Fruit fly (Drosophila melanogaster) whole organism, pupa: ENCODE measurements around the gene CG33170.
A peak's percentile ranks its signal among the peaks of the same experiment; 100 is the strongest.

Experiments used
- CG10348 ChIP-seq: fragments of 200-800 bp; sonication (Bioruptor generic); IDR thresholded peaks from 2 replicates; pipeline ENCODE4 v1.3.6; 2022; ENCODE audit warnings: missing biosample characterization, missing genetic modification characterization
- CG12605 ChIP-seq: fragments of 200-800 bp; sonication (Bioruptor generic); IDR thresholded peaks from 2 replicates; pipeline ENCODE4 v1.3.6; 2022; ENCODE audit warnings: missing biosample characterization, missing genetic modification characterization
- CG13204 ChIP-seq: fragments of 200-800 bp; sonication (Bioruptor generic); optimal IDR thresholded peaks from 2 replicates; lab custom pipeline; 2018; ENCODE audit warnings: missing biosample characterization, mild to moderate bottlenecking, missing genetic modification characterization, moderate library complexity
- CG14655 ChIP-seq: fragments of 200-800 bp; sonication (Bioruptor generic); optimal IDR thresholded peaks from 3 replicates; lab custom pipeline; 2017; ENCODE audit warnings: mild to moderate bottlenecking, missing biosample characterization, missing genetic modification reagents, missing genetic modification characterization
- CG15710 ChIP-seq: fragments of 200-800 bp; sonication (Bioruptor generic); optimal IDR thresholded peaks from 2 replicates; lab custom pipeline; 2018; ENCODE audit warnings: missing biosample characterization, mild to moderate bottlenecking, missing genetic modification characterization, moderate library complexity
- CG17806 ChIP-seq: fragments of 200-800 bp; sonication (Bioruptor generic); optimal IDR thresholded peaks from 2 replicates; lab custom pipeline; 2018; ENCODE audit warnings: missing biosample characterization, mild to moderate bottlenecking, missing genetic modification characterization, moderate library complexity
- CG32121 ChIP-seq: fragments of 200-800 bp; sonication (Bioruptor generic); IDR thresholded peaks from 2 replicates; pipeline ENCODE4 v1.3.6; 2022; ENCODE audit warnings: missing biosample characterization, missing genetic modification characterization
- CG34367 ChIP-seq: fragments of 200-800 bp; sonication (Bioruptor generic); optimal IDR thresholded peaks from 2 replicates; lab custom pipeline; 2018; ENCODE audit warnings: missing biosample characterization, mild to moderate bottlenecking, missing genetic modification characterization
- CG4496 ChIP-seq: fragments of 200-800 bp; sonication (Bioruptor generic); IDR thresholded peaks from 3 replicates; pipeline ENCODE4 v1.3.6; 2022; ENCODE audit warnings: missing biosample characterization, missing genetic modification characterization
- CG8159 ChIP-seq: fragments of 200-800 bp; sonication (Bioruptor generic); optimal IDR thresholded peaks from 3 replicates; lab custom pipeline; 2018; ENCODE audit warnings: missing biosample characterization, mild to moderate bottlenecking, missing genetic modification characterization, moderate library complexity
- CG8301 ChIP-seq: fragments of 200-800 bp; sonication (Bioruptor generic); optimal IDR thresholded peaks from 2 replicates; lab custom pipeline; 2018; ENCODE audit warnings: missing biosample characterization, mild to moderate bottlenecking, missing genetic modification characterization
- CG9948 ChIP-seq: fragments of 200-800 bp; sonication (Bioruptor generic); optimal IDR thresholded peaks from 2 replicates; lab custom pipeline; 2018; ENCODE audit warnings: missing biosample characterization, mild to moderate bottlenecking, missing genetic modification characterization, moderate library complexity
- D1 ChIP-seq: fragments of 200-800 bp; sonication (Bioruptor generic); optimal IDR thresholded peaks from 2 replicates; lab custom pipeline; 2018; ENCODE audit warnings: missing biosample characterization, mild to moderate bottlenecking, missing genetic modification characterization, moderate library complexity
- EcR ChIP-seq: fragments of 200-800 bp; sonication (Bioruptor generic); optimal IDR thresholded peaks from 3 replicates; lab custom pipeline; 2019; ENCODE audit warnings: missing biosample characterization, missing genetic modification characterization, mild to moderate bottlenecking, moderate library complexity, missing genetic modification reagents
- Ets98B ChIP-seq: fragments of 200-800 bp; sonication (Bioruptor generic); IDR thresholded peaks from 2 replicates; pipeline ENCODE4 v1.3.6; 2022; ENCODE audit warnings: missing biosample characterization, missing genetic modification characterization
- Pif1A ChIP-seq: fragments of 200-800 bp; sonication (Bioruptor generic); optimal IDR thresholded peaks from 3 replicates; lab custom pipeline; 2016; ENCODE audit warnings: missing biosample characterization, missing genetic modification characterization
- Pif1B ChIP-seq: fragments of 200-800 bp; sonication (Bioruptor generic); optimal IDR thresholded peaks from 3 replicates; lab custom pipeline; 2016; ENCODE audit warnings: missing biosample characterization, missing genetic modification characterization
- Snoo ChIP-seq: fragments of 200-800 bp; sonication (Bioruptor generic); optimal IDR thresholded peaks from 3 replicates; lab custom pipeline; 2017; ENCODE audit warnings: missing biosample characterization, mild to moderate bottlenecking, missing genetic modification characterization, inconsistent platforms
- fd96Ca ChIP-seq: fragments of 200-800 bp; sonication (Bioruptor generic); IDR thresholded peaks from 3 replicates; pipeline ENCODE4 v1.3.6; 2022; ENCODE audit warnings: missing biosample characterization, missing genetic modification characterization
- gl ChIP-seq: fragments of 200-800 bp; sonication (Bioruptor generic); optimal IDR thresholded peaks from 2 replicates; lab custom pipeline; 2018; ENCODE audit warnings: missing biosample characterization, mild to moderate bottlenecking, missing genetic modification characterization
- rn ChIP-seq: fragments of 200-800 bp; sonication (Bioruptor generic); IDR thresholded peaks from 2 replicates; pipeline ENCODE4 v1.3.6; 2022; ENCODE audit warnings: missing biosample characterization, missing genetic modification characterization

CG33170 gene

DNA sequence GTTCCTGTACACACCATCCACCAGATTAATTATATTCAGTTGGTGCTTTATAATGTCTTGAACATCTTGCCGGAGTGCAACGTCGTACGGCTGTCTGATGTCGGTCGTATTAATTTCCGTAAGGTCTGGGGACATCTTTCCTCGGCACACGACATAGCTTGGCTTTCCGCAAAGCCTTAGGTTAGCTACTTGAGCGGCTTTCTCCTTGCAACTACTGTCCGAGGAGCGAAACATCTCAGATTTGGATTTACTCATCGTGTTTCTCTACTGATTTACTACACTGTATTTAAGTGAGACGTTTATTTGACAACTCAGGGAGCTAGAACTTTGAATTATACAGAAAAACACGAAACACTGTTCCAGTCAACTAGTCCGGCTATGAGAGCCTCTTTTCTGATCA lies 27.6 kb upstream of the CG33170 start, which contains the start of the genes CG11226 and CG45428:
Gene CG11226 (plus strand): TSS at position 301 of the 400 bp plus-strand sequence.
Gene CG45428 (minus strand): TSS at position 303 of the 400 bp plus-strand sequence.
- TF ChIP-seq CG10348 (GFP tag; lab: Robert Waterston, UW) (no peak), CG8159 (tag; lab: Kevin White, UChicago) (no peak), CG8301 (tag; lab: Kevin White, UChicago) (no peak), CG4496 (GFP tag; lab: Robert Waterston, UW) (no peak), CG32121 (GFP tag; lab: Robert Waterston, UW) (no peak), Ets98B (GFP tag; lab: Robert Waterston, UW) (no peak), Snoo (tag; lab: Kevin White, UChicago) (no peak), CG14655 (GFP tag; lab: Kevin White, UChicago) (no peak), fd96Ca (GFP tag; lab: Robert Waterston, UW) (no peak), D1 (tag; lab: Kevin White, UChicago) (no peak), EcR (GFP tag; lab: Kevin White, UChicago) (no peak)
- TF ChIP-seq, all 21 proteins: peak for 0

DNA sequence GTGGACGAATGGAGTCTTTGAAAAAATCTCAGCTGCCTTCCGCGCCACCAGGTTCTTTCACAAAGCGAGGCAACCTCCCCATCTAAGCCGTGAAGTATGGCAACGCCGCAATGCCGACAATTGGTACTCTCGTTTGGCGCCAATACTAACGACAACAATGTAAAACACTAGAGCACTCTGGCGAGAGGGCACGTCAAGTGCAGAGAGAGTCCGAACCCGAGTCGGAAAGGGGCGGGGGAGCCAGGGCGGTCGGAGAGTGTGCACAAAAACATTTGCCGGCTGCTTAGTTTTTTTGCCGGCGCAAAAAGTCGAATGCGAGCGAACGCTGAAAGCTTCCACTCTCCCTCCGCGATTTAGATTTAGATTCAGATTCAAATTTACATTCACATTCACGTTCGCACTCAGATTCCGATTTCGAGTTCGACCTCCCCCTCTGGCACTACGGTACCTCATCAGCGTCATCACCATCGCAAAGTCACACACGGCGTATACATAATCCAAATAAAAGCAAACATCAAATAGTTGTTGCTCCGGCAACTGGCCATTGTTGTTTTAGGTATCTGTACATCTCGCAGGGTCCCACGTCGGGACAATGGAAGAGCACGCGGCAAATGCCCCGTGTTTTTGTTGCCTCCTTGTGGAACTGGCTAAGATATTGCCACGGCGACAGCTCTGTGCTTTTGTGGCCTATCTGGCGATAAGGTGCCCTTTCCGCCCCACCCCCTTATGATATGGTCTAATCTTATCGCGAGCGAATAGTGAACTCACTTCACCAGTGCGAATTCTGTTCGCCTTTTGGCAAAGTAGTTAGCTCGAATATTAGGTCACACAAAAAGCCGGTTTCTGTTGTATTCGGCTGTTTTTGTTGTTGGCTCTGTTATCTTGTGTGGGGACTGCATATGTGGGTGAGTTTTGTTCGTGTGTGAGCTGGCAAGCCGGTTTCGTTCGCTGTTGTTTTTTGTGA lies 26.5 kb upstream of the CG33170 start:
- TF ChIP-seq CG15710 (tag; lab: Kevin White, UChicago) (no peak), D1 (tag; lab: Kevin White, UChicago) (no peak), CG14655 (GFP tag; lab: Kevin White, UChicago) (peak; percentile 9), CG8301 (tag; lab: Kevin White, UChicago) (no peak), EcR (GFP tag; lab: Kevin White, UChicago) (peak; percentile 53), CG4496 (GFP tag; lab: Robert Waterston, UW) (peak; percentile 74; the same call in 1 of the 3 replicates), CG17806 (tag; lab: Kevin White, UChicago) (no peak), Pif1B (GFP tag; lab: Kevin White, UChicago) (no peak), CG9948 (tag; lab: Kevin White, UChicago) (no peak), CG8159 (tag; lab: Kevin White, UChicago) (no peak), CG12605 (GFP tag; lab: Robert Waterston, UW) (peak; percentile 57), Snoo (tag; lab: Kevin White, UChicago) (no peak), Pif1A (GFP tag; lab: Kevin White, UChicago) (no peak), Ets98B (GFP tag; lab: Robert Waterston, UW) (peak; percentile 65), CG32121 (GFP tag; lab: Robert Waterston, UW) (peak; percentile 62; the same call in 1 of the 2 replicates), CG10348 (GFP tag; lab: Robert Waterston, UW) (no peak), gl (tag; lab: Kevin White, UChicago) (no peak), CG34367 (tag; lab: Kevin White, UChicago) (no peak), CG13204 (GFP tag; lab: Kevin White, UChicago) (no peak), fd96Ca (GFP tag; lab: Robert Waterston, UW) (peak; percentile 46; the same call in 2 of the 3 replicates), rn (GFP tag; lab: Robert Waterston, UW) (no peak)

DNA sequence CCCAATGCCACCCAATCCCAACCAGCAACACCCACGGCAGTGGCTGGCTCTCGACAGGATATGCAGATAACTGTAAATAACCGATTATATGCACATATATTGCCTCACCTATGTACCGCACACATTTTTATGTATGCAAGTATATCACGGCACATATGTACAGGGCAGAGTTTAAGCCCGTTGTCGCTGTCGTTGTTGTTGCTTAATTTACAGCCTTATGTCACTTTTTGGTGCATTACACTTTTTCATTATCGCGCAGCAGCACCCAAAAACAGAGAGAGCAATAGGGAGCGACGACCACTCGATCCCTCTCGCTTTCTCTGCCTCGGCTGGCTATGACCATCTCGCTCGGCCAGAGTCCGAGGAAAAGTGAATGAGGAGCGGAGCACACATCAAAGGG lies 25.2 kb upstream of the CG33170 start:
- TF ChIP-seq CG14655 (GFP tag; lab: Kevin White, UChicago): no peak
- TF ChIP-seq CG34367 (tag; lab: Kevin White, UChicago): no peak
- no peak for TF ChIP-seq rn (GFP tag; lab: Robert Waterston, UW)
- TF ChIP-seq CG9948 (tag; lab: Kevin White, UChicago): no peak
- no peak for TF ChIP-seq CG12605 (GFP tag; lab: Robert Waterston, UW)
- TF ChIP-seq CG10348 (GFP tag; lab: Robert Waterston, UW): no peak
- TF ChIP-seq Snoo (tag; lab: Kevin White, UChicago): no peak
- no peak for TF ChIP-seq CG32121 (GFP tag; lab: Robert Waterston, UW)

DNA sequence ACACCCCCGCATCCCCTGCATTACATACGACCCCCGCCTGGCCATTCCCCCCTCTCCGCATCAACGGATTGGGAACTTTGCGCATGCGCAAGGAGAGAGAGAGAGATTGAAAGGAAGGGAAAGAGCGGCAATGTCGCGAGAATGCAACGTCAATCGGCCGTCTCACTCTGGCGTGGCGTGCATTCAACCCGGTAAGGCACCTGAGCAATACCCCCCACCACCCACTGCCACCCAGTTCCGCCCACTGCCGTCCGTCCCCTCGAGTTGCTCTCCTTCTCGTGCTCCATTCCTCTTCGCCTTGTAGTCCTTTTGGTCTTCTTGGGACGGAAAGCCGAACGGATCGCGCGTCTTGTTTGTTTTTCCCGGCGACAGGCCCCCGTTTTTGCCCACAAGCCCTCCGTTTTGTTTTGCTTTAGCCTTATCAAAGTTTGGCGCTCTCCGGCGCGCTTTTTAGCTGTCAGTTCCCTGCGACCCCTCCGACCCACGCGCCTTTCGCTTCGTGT lies 24.6 kb upstream of the CG33170 start:
- TF ChIP-seq CG13204 (GFP tag; lab: Kevin White, UChicago) (peak; percentile 97), CG4496 (GFP tag; lab: Robert Waterston, UW) (peak; percentile 56), D1 (tag; lab: Kevin White, UChicago) (no peak), gl (tag; lab: Kevin White, UChicago) (peak; percentile 76), CG8159 (tag; lab: Kevin White, UChicago) (peak; percentile 55), rn (GFP tag; lab: Robert Waterston, UW) (peak; percentile 46; the same call in 1 of the 2 replicates), Ets98B (GFP tag; lab: Robert Waterston, UW) (peak; percentile 47), CG8301 (tag; lab: Kevin White, UChicago) (peak; percentile 39), CG12605 (GFP tag; lab: Robert Waterston, UW) (peak; percentile 7; the same call in 1 of the 2 replicates), EcR (GFP tag; lab: Kevin White, UChicago) (peak; percentile 98), CG14655 (GFP tag; lab: Kevin White, UChicago) (peak; percentile 63), CG15710 (tag; lab: Kevin White, UChicago) (peak; percentile 63), fd96Ca (GFP tag; lab: Robert Waterston, UW) (peak; percentile 56; the same call in 1 of the 3 replicates), CG32121 (GFP tag; lab: Robert Waterston, UW) (no peak; the same call in 1 of the 2 replicates), CG17806 (tag; lab: Kevin White, UChicago) (peak; percentile 18), CG9948 (tag; lab: Kevin White, UChicago) (peak; percentile 33), Pif1A (GFP tag; lab: Kevin White, UChicago) (peak; percentile 45), Snoo (tag; lab: Kevin White, UChicago) (peak; percentile 46), Pif1B (GFP tag; lab: Kevin White, UChicago) (peak; percentile 46), CG10348 (GFP tag; lab: Robert Waterston, UW) (no peak), CG34367 (tag; lab: Kevin White, UChicago) (peak; percentile 37)
